Worm (Caenorhabditis elegans): ENCODE measurements around the gene tag-329.

DNA sequence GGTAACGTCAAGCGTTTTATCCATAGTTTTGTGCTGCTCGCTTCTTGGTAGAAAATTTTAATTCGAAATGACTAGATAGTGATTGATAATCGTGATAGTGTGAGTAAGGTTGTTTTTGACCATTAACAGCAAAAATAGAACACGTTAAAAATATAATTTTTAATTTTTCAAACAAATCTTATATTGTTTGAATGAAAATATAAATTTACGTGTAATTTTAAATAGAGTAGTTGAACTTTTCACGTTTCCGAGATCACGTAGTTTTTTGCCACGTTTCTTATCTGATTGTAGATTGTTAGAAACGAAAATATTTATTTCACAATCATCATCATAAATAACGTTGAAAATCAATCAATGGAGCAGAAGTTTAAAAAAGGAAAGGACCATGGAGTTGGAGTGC lies 3.2 kb upstream of the tag-329 start, which contains the start of the genes C50F4.10 and pfk-1.2:
- no peak for TF ChIP-seq him-1 (tag; optimal IDR thresholded peaks at IDR 0.05)
- TF ChIP-seq dao-5 (tag; optimal IDR thresholded peaks at IDR 0.05) = no peak
